Worm (Caenorhabditis elegans) whole organism, young adult: Measurements from ENCODE around the gene tkr-3.

Experiments
- B0019.2 ChIP-seq: fragments of 200-800 bp; sonication (Bioruptor generic); conservative IDR thresholded peaks from 2 replicates; pipeline ENCODE4 v1.3.6; 2022; ENCODE audit warnings: missing genetic modification reagents, missing genetic modification characterization, missing compliant biosample characterization
- C17E4.6 ChIP-seq: fragments of 200-800 bp; sonication (Bioruptor generic); IDR thresholded peaks from 2 replicates; pipeline ENCODE4 v1.3.6; 2022; ENCODE audit warnings: missing genetic modification reagents, missing genetic modification characterization, missing compliant biosample characterization
- F23B12.7 ChIP-seq: sonication (generic microtip); optimal IDR thresholded peaks from 2 replicates; lab custom pipeline; 2017; ENCODE audit warnings: missing genetic modification characterization, mild to moderate bottlenecking, missing compliant biosample characterization, antibody characterized with exemption, moderate library complexity; ENCODE audit not compliant: insufficient read depth
- F37B4.10 ChIP-seq: fragments of 200-800 bp; sonication (Bioruptor generic); IDR thresholded peaks from 2 replicates; pipeline ENCODE4 v1.3.6; 2022; ENCODE audit warnings: missing genetic modification characterization, missing compliant biosample characterization
- Y53F4B.3 ChIP-seq: fragments of 200-800 bp; sonication (Bioruptor generic); IDR thresholded peaks from 2 replicates; pipeline ENCODE4 v1.3.6; 2022; ENCODE audit warnings: missing genetic modification reagents, missing genetic modification characterization, missing compliant biosample characterization
- Y67H2A.10 ChIP-seq: fragments of 200-800 bp; sonication (Bioruptor generic); conservative IDR thresholded peaks from 2 replicates; pipeline ENCODE4 v1.3.6; 2022; ENCODE audit warnings: missing genetic modification reagents, missing genetic modification characterization, missing compliant biosample characterization
- ZK185.1 ChIP-seq: sonication (generic microtip); optimal IDR thresholded peaks from 2 replicates; lab custom pipeline; 2016; ENCODE audit warnings: mild to moderate bottlenecking, missing genetic modification characterization, missing compliant biosample characterization; ENCODE audit not compliant: poor library complexity, severe bottlenecking
- akir-1 ChIP-seq: fragments of 200-800 bp; sonication (Bioruptor generic); optimal IDR thresholded peaks from 2 replicates; lab custom pipeline; 2018; ENCODE audit warnings: mild to moderate bottlenecking, missing genetic modification characterization, moderate library complexity, missing compliant biosample characterization
- atf-7 ChIP-seq: sonication (generic microtip); optimal IDR thresholded peaks from 2 replicates; lab custom pipeline; 2017; ENCODE audit warnings: mild to moderate bottlenecking, missing genetic modification characterization, missing compliant biosample characterization
- attf-3 ChIP-seq: fragments of 200-800 bp; sonication (Bioruptor generic); conservative IDR thresholded peaks from 2 replicates; pipeline ENCODE4 v1.3.6; 2022; ENCODE audit warnings: missing genetic modification reagents, missing genetic modification characterization, missing compliant biosample characterization
- bed-2 ChIP-seq: fragments of 200-800 bp; sonication (Bioruptor generic); IDR thresholded peaks from 2 replicates; pipeline ENCODE4 v1.3.6; 2022; ENCODE audit warnings: missing genetic modification reagents, missing genetic modification characterization, missing compliant biosample characterization
- ceh-58 ChIP-seq: fragments of 200-800 bp; sonication (Bioruptor generic); IDR thresholded peaks from 2 replicates; pipeline ENCODE4 v1.3.6; 2022; ENCODE audit warnings: missing genetic modification characterization, missing compliant biosample characterization
- chd-7 ChIP-seq: sonication (generic microtip); optimal IDR thresholded peaks from 2 replicates; lab custom pipeline; 2016; ENCODE audit warnings: mild to moderate bottlenecking, missing genetic modification characterization, moderate library complexity, missing compliant biosample characterization
- dox-1 ChIP-seq: fragments of 200-800 bp; sonication (Bioruptor generic); IDR thresholded peaks from 2 replicates; pipeline ENCODE4 v1.3.6; 2022; ENCODE audit warnings: missing genetic modification reagents, missing genetic modification characterization, missing compliant biosample characterization
- dpff-1 ChIP-seq: sonication (generic microtip); optimal IDR thresholded peaks from 2 replicates; lab custom pipeline; 2017; ENCODE audit warnings: mild to moderate bottlenecking, missing genetic modification characterization, missing compliant biosample characterization
- gei-17 ChIP-seq: fragments of 200-800 bp; sonication (Bioruptor generic); optimal IDR thresholded peaks from 2 replicates; lab custom pipeline; 2018; ENCODE audit warnings: mild to moderate bottlenecking, missing genetic modification characterization, missing compliant biosample characterization
- hlh-12 ChIP-seq: sonication (generic microtip); optimal IDR thresholded peaks from 2 replicates; lab custom pipeline; 2016; ENCODE audit warnings: missing genetic modification characterization, missing compliant biosample characterization
- hlh-26 ChIP-seq: fragments of 200-800 bp; sonication (Bioruptor generic); conservative IDR thresholded peaks from 2 replicates; pipeline ENCODE4 v1.3.6; 2022; ENCODE audit warnings: missing genetic modification reagents, missing genetic modification characterization, missing compliant biosample characterization
- hmg-1.2 ChIP-seq: fragments of 200-800 bp; sonication (Bioruptor generic); IDR thresholded peaks from 2 replicates; pipeline ENCODE4 v1.3.6; 2022; ENCODE audit warnings: missing genetic modification reagents, missing genetic modification characterization, missing compliant biosample characterization
- hmg-20 ChIP-seq: fragments of 200-800 bp; sonication (Bioruptor generic); IDR thresholded peaks from 2 replicates; pipeline ENCODE4 v1.3.6; 2022; ENCODE audit warnings: missing genetic modification reagents, missing genetic modification characterization, missing compliant biosample characterization
- hsf-1 ChIP-seq: fragments of 200-800 bp; sonication (Bioruptor generic); IDR thresholded peaks from 2 replicates; pipeline ENCODE4 v1.3.6; 2022; ENCODE audit warnings: missing genetic modification reagents, missing genetic modification characterization, missing compliant biosample characterization
- let-526 ChIP-seq: fragments of 200-800 bp; sonication (Bioruptor generic); IDR thresholded peaks from 2 replicates; pipeline ENCODE4 v1.3.6; 2022; ENCODE audit warnings: missing genetic modification reagents, missing genetic modification characterization, missing compliant biosample characterization
- lin-40 ChIP-seq: sonication (generic microtip); optimal IDR thresholded peaks from 2 replicates; lab custom pipeline; 2016; ENCODE audit warnings: missing genetic modification characterization, mild to moderate bottlenecking, missing compliant biosample characterization, missing genotype, missing genetic modification reagents
- lsl-1 ChIP-seq: fragments of 200-800 bp; sonication (Bioruptor generic); optimal IDR thresholded peaks from 2 replicates; lab custom pipeline; 2018; ENCODE audit warnings: mild to moderate bottlenecking, missing genetic modification characterization, moderate library complexity, missing compliant biosample characterization
- pbrm-1 ChIP-seq: fragments of 200-800 bp; sonication (Bioruptor generic); IDR thresholded peaks from 2 replicates; pipeline ENCODE4 v1.3.6; 2022; ENCODE audit warnings: missing genetic modification reagents, missing genetic modification characterization, missing compliant biosample characterization
- pha-4 ChIP-seq: fragments of 150-350 bp; sonication (generic microtip); optimal IDR thresholded peaks from 2 replicates; lab custom pipeline; 2014; ENCODE audit warnings: missing biosample characterization, missing genetic modification reagents, missing genetic modification characterization
- rcor-1 ChIP-seq: fragments of 200-800 bp; sonication (Bioruptor generic); IDR thresholded peaks from 2 replicates; pipeline ENCODE4 v1.3.6; 2022; ENCODE audit warnings: missing genetic modification reagents, missing genetic modification characterization, missing compliant biosample characterization
- repo-1 ChIP-seq: sonication (generic microtip); optimal IDR thresholded peaks from 2 replicates; lab custom pipeline; 2017; ENCODE audit warnings: mild to moderate bottlenecking, missing genetic modification characterization, missing compliant biosample characterization
- sdz-38 ChIP-seq: sonication (generic microtip); optimal IDR thresholded peaks from 2 replicates; lab custom pipeline; 2016; ENCODE audit warnings: missing genotype, missing genetic modification characterization, missing compliant biosample characterization
- sptf-2 ChIP-seq: fragments of 200-800 bp; sonication (Bioruptor generic); optimal IDR thresholded peaks from 2 replicates; lab custom pipeline; 2018; ENCODE audit warnings: mild to moderate bottlenecking, missing genetic modification characterization, missing compliant biosample characterization
- tlf-1 ChIP-seq: fragments of 200-800 bp; sonication (Bioruptor generic); optimal IDR thresholded peaks from 2 replicates; lab custom pipeline; 2018; ENCODE audit warnings: mild to moderate bottlenecking, missing genetic modification characterization, missing compliant biosample characterization
- unc-62 ChIP-seq: fragments of 150-350 bp; optimal IDR thresholded peaks from 2 replicates; lab custom pipeline; 2014; ENCODE audit warnings: missing biosample characterization, missing genetic modification reagents, missing genetic modification characterization
- zfh-2 ChIP-seq: fragments of 200-800 bp; sonication (Bioruptor generic); conservative IDR thresholded peaks from 2 replicates; pipeline ENCODE4 v1.3.6; 2022; ENCODE audit warnings: missing genetic modification reagents, missing genetic modification characterization, missing compliant biosample characterization
- zim-3 ChIP-seq: sonication (generic microtip); optimal IDR thresholded peaks from 2 replicates; lab custom pipeline; 2017; ENCODE audit warnings: mild to moderate bottlenecking, missing genetic modification characterization, moderate library complexity, missing compliant biosample characterization
- ztf-22 ChIP-seq: fragments of 200-800 bp; sonication (Bioruptor generic); optimal IDR thresholded peaks from 2 replicates; lab custom pipeline; 2018; ENCODE audit warnings: mild to moderate bottlenecking, missing genetic modification characterization, moderate library complexity, missing compliant biosample characterization
- ztf-28 ChIP-seq: fragments of 200-800 bp; sonication (Bioruptor generic); IDR thresholded peaks from 2 replicates; pipeline ENCODE4 v1.3.6; 2022; ENCODE audit warnings: missing genetic modification reagents, missing genetic modification characterization, missing compliant biosample characterization
- ztf-3 ChIP-seq: fragments of 200-800 bp; sonication (Bioruptor generic); optimal IDR thresholded peaks from 2 replicates; lab custom pipeline; 2018; ENCODE audit warnings: mild to moderate bottlenecking, missing genetic modification characterization, missing compliant biosample characterization

tkr-3 gene

DNA sequence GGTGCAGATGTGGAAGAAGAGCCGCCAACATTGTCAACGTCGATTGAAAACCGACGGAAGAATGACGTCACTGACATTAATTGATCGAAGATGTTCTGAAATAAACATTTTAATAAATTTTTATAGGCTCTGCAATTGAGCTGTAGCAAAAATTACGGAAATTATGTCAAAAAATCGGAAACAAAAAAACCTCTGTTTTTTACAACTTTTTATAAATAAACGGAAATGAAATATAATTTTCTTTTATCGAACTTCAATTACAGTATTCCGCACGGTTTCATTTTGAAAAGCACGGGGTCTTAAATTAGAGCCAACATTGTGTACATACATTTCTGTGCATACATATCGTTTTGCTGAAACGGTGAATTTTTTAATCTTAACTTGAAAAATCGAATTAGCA lies 30.5 kb upstream of the tkr-3 start, which contains the start of gene soc-2:
Gene soc-2, minus strand, starts transcription at position 101 of the 400 bp plus-strand sequence.
- no peak for TF ChIP-seq attf-3 (GFP tag; lab: Robert Waterston, UW)
- TF ChIP-seq atf-7 (tag; lab: Kevin White, UChicago), result no peak
- no peak for TF ChIP-seq Y67H2A.10 (GFP tag; lab: Robert Waterston, UW)
- TF ChIP-seq ceh-58, result no peak
- TF ChIP-seq C17E4.6 (GFP tag; lab: Robert Waterston, UW), result no peak
- no peak for TF ChIP-seq ztf-28 (GFP tag; lab: Robert Waterston, UW)
- TF ChIP-seq ZK185.1 (tag; lab: Kevin White, UChicago), result no peak

DNA sequence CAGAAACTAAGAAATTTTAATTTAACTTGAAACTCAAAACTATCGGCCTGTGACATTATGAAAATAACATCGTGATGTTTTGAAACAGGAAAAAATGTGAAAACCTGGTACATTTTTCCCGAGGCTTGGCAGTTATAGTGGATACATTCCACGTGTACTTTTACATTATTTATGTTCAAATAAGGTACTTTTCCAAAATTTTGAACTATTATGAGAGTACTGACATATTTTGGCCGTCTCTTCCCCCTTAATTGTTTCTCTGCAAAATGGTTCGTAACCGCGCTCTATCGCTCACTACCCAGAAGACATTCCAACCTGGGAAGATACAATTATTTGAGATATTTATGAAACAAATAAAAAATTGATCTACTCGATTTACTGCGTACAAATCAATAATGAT lies 27.9 kb upstream of the tkr-3 start, which contains the start of gene C24D10.5:
Gene C24D10.5, plus strand, starts transcription at position 301 of the 400 bp plus-strand sequence.
- TF ChIP-seq dpff-1 (tag; lab: Kevin White, UChicago) (no peak), ZK185.1 (tag; lab: Kevin White, UChicago) (no peak), hmg-1.2 (GFP tag; lab: Robert Waterston, UW) (no peak), ztf-22 (GFP tag; lab: Kevin White, UChicago) (no peak), unc-62 (no peak), pbrm-1 (GFP tag; lab: Robert Waterston, UW) (no peak), B0019.2 (no peak), Y67H2A.10 (GFP tag; lab: Robert Waterston, UW) (no peak), pha-4 (tag; lab: Kevin White, UChicago) (no peak), lsl-1 (GFP tag; lab: Kevin White, UChicago) (no peak), ceh-58 (no peak), chd-7 (tag; lab: Kevin White, UChicago) (no peak), dox-1 (no peak), ztf-3 (no peak), hlh-26 (GFP tag; lab: Robert Waterston, UW) (no peak), zim-3 (tag; lab: Kevin White, UChicago) (no peak), akir-1 (GFP tag; lab: Kevin White, UChicago) (no peak), bed-2 (GFP tag; lab: Robert Waterston, UW) (no peak), tlf-1 (GFP tag; lab: Kevin White, UChicago) (no peak)

DNA sequence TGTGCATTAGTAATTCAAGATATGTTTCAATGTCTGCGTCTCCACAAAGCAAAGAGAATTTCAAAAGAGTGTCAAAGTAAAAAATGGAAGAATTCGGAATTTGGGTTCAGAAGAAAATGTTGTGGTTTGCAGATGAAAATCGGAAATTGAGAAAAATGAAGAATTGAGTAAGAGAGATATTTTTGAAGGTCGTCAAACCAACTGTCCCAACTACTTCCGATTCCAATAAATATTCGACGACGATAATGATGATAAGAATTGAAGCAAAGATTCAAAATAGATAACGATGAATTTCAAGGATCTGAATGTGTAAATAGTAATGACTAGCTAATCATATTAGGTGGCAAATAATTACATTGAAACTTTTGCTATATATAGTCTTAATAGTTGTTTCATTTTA lies 18.1 kb upstream of the tkr-3 start:
- TF ChIP-seq let-526 (GFP tag; lab: Robert Waterston, UW) (no peak), sptf-2 (GFP tag; lab: Kevin White, UChicago) (no peak), dpff-1 (tag; lab: Kevin White, UChicago) (no peak), gei-17 (GFP tag; lab: Kevin White, UChicago) (no peak)

DNA sequence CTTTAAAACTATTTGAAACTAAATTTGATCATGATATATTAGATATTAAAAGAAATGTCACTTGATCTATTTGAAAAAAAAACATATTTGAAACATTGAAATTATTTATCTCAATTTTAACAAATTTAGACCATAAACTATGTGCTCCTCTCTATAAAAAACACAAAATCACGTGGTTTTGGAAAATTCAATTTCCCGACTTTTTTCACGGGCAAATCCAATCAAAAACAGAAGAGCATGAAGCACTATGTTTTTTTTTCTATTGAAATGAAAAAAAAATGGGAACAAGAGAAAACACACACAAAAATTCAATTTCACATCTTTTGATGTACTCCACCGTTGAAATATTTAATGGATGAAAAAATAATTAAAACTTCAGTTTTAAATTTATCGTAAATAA lies 17.3 kb upstream of the tkr-3 start:
- TF ChIP-seq hmg-20 (GFP tag; lab: Robert Waterston, UW), result no peak

DNA sequence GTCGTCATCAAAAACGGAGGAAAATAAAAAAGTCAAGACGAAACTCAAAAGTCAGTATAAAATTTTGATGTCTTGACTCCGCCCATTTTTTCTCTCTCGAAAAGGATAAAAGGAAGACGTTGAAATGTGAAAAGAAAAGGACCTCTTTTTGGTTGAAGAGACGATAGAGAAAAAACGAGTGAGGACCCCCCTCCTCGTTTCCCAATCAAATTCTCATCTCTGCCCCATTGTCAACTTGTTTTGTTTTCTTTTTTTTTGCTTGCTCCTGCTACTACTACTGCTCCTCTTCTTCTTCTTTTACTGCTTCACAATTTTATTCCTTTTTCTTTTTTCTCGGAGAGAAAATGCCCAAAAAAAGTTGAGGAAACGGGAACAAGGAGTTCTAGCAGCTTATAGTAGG lies 15.9 kb upstream of the tkr-3 start:
- TF ChIP-seq C17E4.6 (GFP tag; lab: Robert Waterston, UW), result no peak
- TF ChIP-seq sdz-38, result no peak
- TF ChIP-seq Y53F4B.3 (GFP tag; lab: Robert Waterston, UW), result no peak
- TF ChIP-seq zfh-2 (GFP tag; lab: Robert Waterston, UW), result no peak
- no peak for TF ChIP-seq F37B4.10
- no peak for TF ChIP-seq let-526 (GFP tag; lab: Robert Waterston, UW)
- no peak for TF ChIP-seq lin-40 (tag; lab: Kevin White, UChicago)
- TF ChIP-seq hlh-12, result no peak
- TF ChIP-seq F23B12.7 (tag; lab: Kevin White, UChicago), result no peak
- TF ChIP-seq hsf-1 (GFP tag; lab: Robert Waterston, UW), result no peak
- no peak for TF ChIP-seq dpff-1 (tag; lab: Kevin White, UChicago)
- no peak for TF ChIP-seq hmg-20 (GFP tag; lab: Robert Waterston, UW)
- TF ChIP-seq ztf-3, result no peak
- TF ChIP-seq repo-1 (tag; lab: Kevin White, UChicago), result no peak
- TF ChIP-seq rcor-1 (GFP tag; lab: Robert Waterston, UW), result no peak
- TF ChIP-seq, all 124 proteins: peak for 0
